Fruit fly (Drosophila melanogaster): ENCODE results near the gene gro.
A peak's percentile ranks its signal among the peaks of the same experiment; 100 is the strongest.

The gro gene

dm6 chr3R:25996197-25997005 is 45.1 kb upstream of the gro start, which contains the start of gene CG43116 (continued):
- peak; percentile 92 for TF ChIP-seq CG11902 (GFP tag; optimal IDR thresholded peaks at IDR 0.05)
- peak; percentile 94 for TF ChIP-seq CG1621 (tag; optimal IDR thresholded peaks at IDR 0.05)
- peak; percentile 93 for TF ChIP-seq CG8632 (GFP tag; optimal IDR thresholded peaks at IDR 0.05)
- TF ChIP-seq esn (GFP tag; optimal IDR thresholded peaks at IDR 0.05): peak; percentile 95
- TF ChIP-seq cyc (GFP tag; optimal IDR thresholded peaks at IDR 0.05): peak; percentile 92
- TF ChIP-seq Ets21C (GFP tag; optimal IDR thresholded peaks at IDR 0.05): no peak
- peak; percentile 92 for TF ChIP-seq CG11762 (GFP tag; optimal IDR thresholded peaks at IDR 0.05; ENCODE audit: insufficient read depth)
- no peak for TF ChIP-seq fkh (GFP tag; optimal IDR thresholded peaks at IDR 0.05)
- TF ChIP-seq Met (GFP tag; optimal IDR thresholded peaks at IDR 0.05): peak; percentile 94
- peak; percentile 95 for TF ChIP-seq acj6 (GFP tag; optimal IDR thresholded peaks at IDR 0.05)
- TF ChIP-seq net (GFP tag; optimal IDR thresholded peaks at IDR 0.05): peak; percentile 90
- peak; percentile 97 for TF ChIP-seq Ets96B (tag; optimal IDR thresholded peaks at IDR 0.05)
- TF ChIP-seq Hr39 (GFP tag; optimal IDR thresholded peaks at IDR 0.05): peak; percentile 87
- TF ChIP-seq fd85E (GFP tag; optimal IDR thresholded peaks at IDR 0.05): peak; percentile 89
- peak; percentile 94 for TF ChIP-seq Sox102F (GFP tag; optimal IDR thresholded peaks at IDR 0.05)
- peak; percentile 94 for TF ChIP-seq lz (GFP tag; optimal IDR thresholded peaks at IDR 0.05)
- no peak for TF ChIP-seq CG32006 (GFP tag; optimal IDR thresholded peaks at IDR 0.05)

dm6 chr3R:25997068-25997714 is 44.3 kb upstream of the gro start:
- TF ChIP-seq CG8319 (GFP tag; optimal IDR thresholded peaks at IDR 0.05): peak; percentile 68
- TF ChIP-seq ss (GFP tag; optimal IDR thresholded peaks at IDR 0.05): peak; percentile 89 to 97
- peak; percentile 66 for TF ChIP-seq CG7368 (GFP tag; optimal IDR thresholded peaks at IDR 0.05)
- peak; percentile 58 for TF ChIP-seq Ets21C (GFP tag; optimal IDR thresholded peaks at IDR 0.05)
- peak; percentile 95 for TF ChIP-seq achi (GFP tag; optimal IDR thresholded peaks at IDR 0.05)
- peak; percentile 75 for TF ChIP-seq CG4318 (GFP tag; optimal IDR thresholded peaks at IDR 0.05)
- peak; percentile 55; the same call in 1 of the 3 replicates for TF ChIP-seq eg (GFP tag; IDR thresholded peaks at IDR 0.05)
- peak; percentile 49 for TF ChIP-seq Eip93F (GFP tag; optimal IDR thresholded peaks at IDR 0.05)
- TF ChIP-seq CG9139 (GFP tag; optimal IDR thresholded peaks at IDR 0.05): peak; percentile 94
- TF ChIP-seq svp (GFP tag): peak; percentile 78
- TF ChIP-seq CG16779 (tag; optimal IDR thresholded peaks at IDR 0.05): peak; percentile 85
- peak; percentile 96 for TF ChIP-seq spab (GFP tag; optimal IDR thresholded peaks at IDR 0.05)
- peak; percentile 57 for TF ChIP-seq Hr39 (GFP tag; optimal IDR thresholded peaks at IDR 0.05)
- TF ChIP-seq Eip78C (GFP tag): peak; percentile 98
- peak; percentile 91 for TF ChIP-seq CG8119 (GFP tag; IDR thresholded peaks at IDR 0.05)
- peak; percentile 86 for TF ChIP-seq Blimp-1 (GFP tag; optimal IDR thresholded peaks at IDR 0.05)
- TF ChIP-seq dac (GFP tag; optimal IDR thresholded peaks at IDR 0.05): peak; percentile 38
- peak; percentile 70 for TF ChIP-seq Hr4 (GFP tag; optimal IDR thresholded peaks at IDR 0.05)
- TF ChIP-seq Sox102F (GFP tag; optimal IDR thresholded peaks at IDR 0.05): peak; percentile 77
- peak; percentile 89 for TF ChIP-seq CG32006 (GFP tag; optimal IDR thresholded peaks at IDR 0.05)
- peak; percentile 92 for TF ChIP-seq fd59A (GFP tag; optimal IDR thresholded peaks at IDR 0.05)
- TF ChIP-seq dsx (GFP tag; optimal IDR thresholded peaks at IDR 0.05; ENCODE audit: poor library complexity, severe bottlenecking): peak; percentile 94
- TF ChIP-seq Hr38 (GFP tag; optimal IDR thresholded peaks at IDR 0.05): no peak
- peak; percentile 63 for TF ChIP-seq fd85E (GFP tag; optimal IDR thresholded peaks at IDR 0.05)
- peak; percentile 87 for TF ChIP-seq pdm3 (GFP tag; optimal IDR thresholded peaks at IDR 0.05)
- peak; percentile 83 for TF ChIP-seq net (GFP tag; optimal IDR thresholded peaks at IDR 0.05)
- TF ChIP-seq CG11294 (GFP tag; IDR thresholded peaks at IDR 0.05): no peak; the same call in 1 of the 2 replicates
- peak; percentile 95 for TF ChIP-seq CG34406 (GFP tag; optimal IDR thresholded peaks at IDR 0.05)
- peak; percentile 66 for TF ChIP-seq CG31627 (GFP tag; optimal IDR thresholded peaks at IDR 0.05)
- peak; percentile 90 for TF ChIP-seq CG11762 (GFP tag; optimal IDR thresholded peaks at IDR 0.05; ENCODE audit: insufficient read depth)
- peak; percentile 91 for TF ChIP-seq CG10631 (GFP tag; optimal IDR thresholded peaks at IDR 0.05)
- peak; percentile 87 for TF ChIP-seq Sox15 (GFP tag; optimal IDR thresholded peaks at IDR 0.05)
- peak; percentile 86 for TF ChIP-seq topi (GFP tag; optimal IDR thresholded peaks at IDR 0.05)
- peak; percentile 83 to 89 for TF ChIP-seq salr (GFP tag; optimal IDR thresholded peaks at IDR 0.05)
- peak; percentile 95 for TF ChIP-seq CG6808 (GFP tag; optimal IDR thresholded peaks at IDR 0.05)
- peak; percentile 80 for TF ChIP-seq CG15336 (GFP tag; IDR thresholded peaks at IDR 0.05)
